Fruit fly (Drosophila melanogaster) whole organism, embryonic: ENCODE data around the gene Svil.
A peak's percentile ranks its signal among the peaks of the same experiment; 100 is the strongest.

Source experiments
- Atf-2 ChIP-seq: fragments of 200-800 bp; sonication (Bioruptor generic); optimal IDR thresholded peaks from 2 replicates; lab custom pipeline; 2016; ENCODE audit warnings: missing biosample characterization, missing genetic modification characterization
- CG10267 ChIP-seq: fragments of 200-800 bp; sonication (Bioruptor generic); optimal IDR thresholded peaks from 2 replicates; lab custom pipeline; 2018; ENCODE audit warnings: missing biosample characterization, mild to moderate bottlenecking, missing genetic modification characterization, moderate library complexity
- CG12236 ChIP-seq: fragments of 200-800 bp; sonication (Bioruptor generic); optimal IDR thresholded peaks from 2 replicates; lab custom pipeline; 2016; ENCODE audit warnings: missing biosample characterization, missing genetic modification characterization
- CG1233 ChIP-seq: fragments of 200-800 bp; sonication (Bioruptor generic); optimal IDR thresholded peaks from 4 replicates; lab custom pipeline; 2018; ENCODE audit warnings: missing biosample characterization, mild to moderate bottlenecking, missing genetic modification characterization
- CG13624 ChIP-seq: fragments of 200-800 bp; sonication (Bioruptor generic); optimal IDR thresholded peaks from 2 replicates; lab custom pipeline; 2016; ENCODE audit warnings: missing biosample characterization, missing genetic modification characterization
- CG17186 ChIP-seq: fragments of 200-800 bp; sonication (Bioruptor generic); optimal IDR thresholded peaks from 3 replicates; lab custom pipeline; 2017; ENCODE audit warnings: missing biosample characterization, missing genetic modification reagents, missing genetic modification characterization
- CG17359 ChIP-seq: fragments of 200-800 bp; sonication (Bioruptor generic); optimal IDR thresholded peaks from 3 replicates; lab custom pipeline; 2018; ENCODE audit warnings: missing biosample characterization, mild to moderate bottlenecking, missing genetic modification characterization, moderate library complexity
- CG17612 ChIP-seq: fragments of 200-800 bp; sonication (Bioruptor generic); IDR thresholded peaks from 2 replicates; pipeline ENCODE4 v1.3.6; 2022; ENCODE audit warnings: missing biosample characterization, missing genetic modification characterization
- CG32767 ChIP-seq: fragments of 200-800 bp; sonication (Bioruptor generic); IDR thresholded peaks from 2 replicates; pipeline ENCODE4 v1.3.6; 2022; ENCODE audit warnings: missing biosample characterization, missing genetic modification characterization
- CG34224 ChIP-seq: fragments of 200-800 bp; sonication (Bioruptor generic); IDR thresholded peaks from 3 replicates; pipeline ENCODE4 v1.3.6; 2022; ENCODE audit warnings: missing biosample characterization, missing genetic modification characterization; ENCODE audit not compliant: partially characterized antibody
- CG34376 ChIP-seq: fragments of 200-800 bp; sonication (Bioruptor generic); optimal IDR thresholded peaks from 2 replicates; lab custom pipeline; 2018; ENCODE audit warnings: missing biosample characterization, mild to moderate bottlenecking, missing genetic modification characterization
- CG4328 ChIP-seq: fragments of 200-800 bp; sonication (Bioruptor generic); optimal IDR thresholded peaks from 3 replicates; lab custom pipeline; 2017; ENCODE audit warnings: missing biosample characterization, missing genetic modification reagents, missing genetic modification characterization
- CG4404 ChIP-seq: fragments of 200-800 bp; sonication (Bioruptor generic); IDR thresholded peaks from 2 replicates; pipeline ENCODE4 v1.3.6; 2022; ENCODE audit warnings: missing biosample characterization, missing genetic modification characterization
- CG4707 ChIP-seq: fragments of 200-800 bp; sonication (Bioruptor generic); optimal IDR thresholded peaks from 2 replicates; lab custom pipeline; 2018; ENCODE audit warnings: missing biosample characterization, mild to moderate bottlenecking, missing genetic modification characterization, moderate library complexity
- CG5953 ChIP-seq: fragments of 200-800 bp; sonication (Bioruptor generic); IDR thresholded peaks from 2 replicates; pipeline ENCODE4 v1.3.6; 2022; ENCODE audit warnings: missing biosample characterization, missing genetic modification characterization
- CG6683 ChIP-seq: fragments of 200-800 bp; sonication (Bioruptor generic); optimal IDR thresholded peaks from 2 replicates; lab custom pipeline; 2017; ENCODE audit warnings: missing biosample characterization, mild to moderate bottlenecking, missing genetic modification characterization, missing genetic modification reagents
- CG6689 ChIP-seq: fragments of 200-800 bp; sonication (Bioruptor generic); IDR thresholded peaks from 2 replicates; pipeline ENCODE4 v1.3.6; 2022; ENCODE audit warnings: missing biosample characterization, missing genetic modification characterization
- CG7839 ChIP-seq: fragments of 200-800 bp; sonication (Bioruptor generic); optimal IDR thresholded peaks from 3 replicates; lab custom pipeline; 2018; ENCODE audit warnings: missing biosample characterization, mild to moderate bottlenecking, missing genetic modification characterization, moderate library complexity
- CG9727 ChIP-seq: fragments of 200-800 bp; sonication (Bioruptor generic); optimal IDR thresholded peaks from 3 replicates; lab custom pipeline; 2017; ENCODE audit warnings: missing biosample characterization, mild to moderate bottlenecking, missing genetic modification characterization
- Dbx ChIP-seq: fragments of 200-800 bp; sonication (Bioruptor generic); IDR thresholded peaks from 3 replicates; pipeline ENCODE4 v1.3.6; 2022; ENCODE audit warnings: missing biosample characterization, missing genetic modification characterization
- Eip74EF ChIP-seq, 2 experiments: fragments of 200-800 bp in 1 of 2; fragments of >200 bp in 1 of 2; sonication (Bioruptor generic) in 1 of 2; optimal IDR thresholded peaks; 2 replicates each; lab custom pipeline; 2017 to 2019; ENCODE audit warnings: missing biosample characterization in 2 of 2, missing genetic modification characterization in 2 of 2, mild to moderate bottlenecking in 1 of 2, moderate library complexity in 1 of 2
- Ets65A ChIP-seq: fragments of 200-800 bp; sonication (Bioruptor generic); peaks from one replicate; lab custom pipeline; 2016; ENCODE audit warnings: missing biosample characterization, missing genetic modification characterization
- Mrtf ChIP-seq: fragments of 200-800 bp; sonication (Bioruptor generic); IDR thresholded peaks from 3 replicates; pipeline ENCODE4 v1.3.6; 2022; ENCODE audit warnings: missing biosample characterization, missing genetic modification characterization
- NC2α ChIP-seq: fragments of 200-800 bp; sonication (Bioruptor generic); optimal IDR thresholded peaks from 2 replicates; lab custom pipeline; 2016; ENCODE audit warnings: missing biosample characterization, missing genetic modification characterization
- TFAM ChIP-seq: fragments of 200-800 bp; sonication (Bioruptor generic); optimal IDR thresholded peaks from 2 replicates; lab custom pipeline; 2017; ENCODE audit warnings: missing biosample characterization, missing genetic modification characterization, inconsistent platforms
- Taf1 ChIP-seq: fragments of 200-800 bp; sonication (Bioruptor generic); IDR thresholded peaks from 2 replicates; pipeline ENCODE4 v1.3.6; 2022; ENCODE audit warnings: missing biosample characterization, missing genetic modification characterization
- bbx ChIP-seq: fragments of 200-800 bp; sonication (Bioruptor generic); IDR thresholded peaks from 2 replicates; pipeline ENCODE4 v1.3.6; 2022; ENCODE audit warnings: missing biosample characterization, missing genetic modification characterization; ENCODE audit not compliant: partially characterized antibody
- cas ChIP-seq: fragments of 200-800 bp; sonication (Bioruptor generic); IDR thresholded peaks from 2 replicates; pipeline ENCODE4 v1.3.6; 2022; ENCODE audit warnings: missing biosample characterization, missing genetic modification characterization
- cato ChIP-seq: fragments of 200-800 bp; sonication (Bioruptor generic); optimal IDR thresholded peaks from 2 replicates; lab custom pipeline; 2016; ENCODE audit warnings: missing biosample characterization, missing genetic modification characterization, borderline replicate concordance
- chif ChIP-seq, 2 experiments: fragments of 200-800 bp; sonication (Bioruptor generic); optimal IDR thresholded peaks; 3 replicates each; lab custom pipeline; 2016; ENCODE audit warnings: missing biosample characterization in 2 of 2, missing genetic modification characterization in 2 of 2
- ci ChIP-seq: fragments of 200-800 bp; sonication (Bioruptor generic); IDR thresholded peaks from 3 replicates; pipeline ENCODE4 v1.3.6; 2022; ENCODE audit warnings: missing biosample characterization, missing genetic modification characterization
- crc ChIP-seq: fragments of 200-800 bp; sonication (Bioruptor generic); optimal IDR thresholded peaks from 2 replicates; lab custom pipeline; 2016; ENCODE audit warnings: missing biosample characterization, missing genetic modification characterization
- crp ChIP-seq, 2 experiments: fragments of 200-800 bp; sonication (Bioruptor generic); optimal IDR thresholded peaks; 2 replicates in 1 of 2; 3 replicates in 1 of 2; lab custom pipeline; 2017; ENCODE audit warnings: missing biosample characterization in 2 of 2, missing genetic modification characterization in 2 of 2, mild to moderate bottlenecking in 1 of 2, moderate library complexity in 1 of 2
- da ChIP-seq: fragments of 200-800 bp; sonication (Bioruptor generic); optimal IDR thresholded peaks from 2 replicates; lab custom pipeline; 2016; ENCODE audit warnings: missing biosample characterization, missing genetic modification characterization
- gem ChIP-seq: fragments of 200-800 bp; sonication (Bioruptor generic); optimal IDR thresholded peaks from 2 replicates; lab custom pipeline; 2019; ENCODE audit warnings: missing biosample characterization, mild to moderate bottlenecking, missing genetic modification characterization, moderate library complexity
- gsb ChIP-seq: fragments of 200-800 bp; sonication (Bioruptor generic); IDR thresholded peaks from 2 replicates; pipeline ENCODE4 v1.3.6; 2022; ENCODE audit warnings: missing biosample characterization, missing genetic modification characterization
- insv ChIP-seq, 2 experiments: fragments of 200-800 bp; sonication (Bioruptor generic); optimal IDR thresholded peaks; 3 replicates each; lab custom pipeline; 2016 to 2018; ENCODE audit warnings: missing biosample characterization in 2 of 2, missing genetic modification characterization in 2 of 2
- mld ChIP-seq: fragments of 200-800 bp; sonication (Bioruptor generic); IDR thresholded peaks from 3 replicates; pipeline ENCODE4 v1.3.6; 2022; ENCODE audit warnings: missing biosample characterization, missing genetic modification characterization; ENCODE audit not compliant: partially characterized antibody
- nau ChIP-seq: fragments of 200-800 bp; sonication (Bioruptor generic); optimal IDR thresholded peaks from 3 replicates; lab custom pipeline; 2017; ENCODE audit warnings: missing biosample characterization, mild to moderate bottlenecking, missing genetic modification characterization, missing genetic modification reagents
- onecut ChIP-seq: fragments of 200-800 bp; sonication (Bioruptor generic); IDR thresholded peaks from 2 replicates; pipeline ENCODE4 v1.3.6; 2022; ENCODE audit warnings: missing biosample characterization, missing genetic modification characterization
- pum ChIP-seq: fragments of 200-800 bp; sonication (Bioruptor generic); optimal IDR thresholded peaks from 2 replicates; lab custom pipeline; 2016; ENCODE audit warnings: missing biosample characterization, missing genetic modification characterization
- rib ChIP-seq: fragments of 200-800 bp; sonication (Bioruptor generic); IDR thresholded peaks from 2 replicates; pipeline ENCODE4 v1.3.6; 2022; ENCODE audit warnings: missing biosample characterization, missing genetic modification characterization
- sens ChIP-seq: fragments of 200-800 bp; sonication (Bioruptor generic); peaks from one replicate; lab custom pipeline; 2016; ENCODE audit warnings: missing biosample characterization, missing genetic modification characterization
- tgo ChIP-seq: fragments of 200-800 bp; sonication (Bioruptor generic); IDR thresholded peaks from 3 replicates; pipeline ENCODE4 v1.3.6; 2022; ENCODE audit warnings: missing biosample characterization, missing genetic modification characterization
- tna ChIP-seq: fragments of 200-800 bp; sonication (Bioruptor generic); IDR thresholded peaks from 2 replicates; pipeline ENCODE4 v1.3.6; 2022; ENCODE audit warnings: missing biosample characterization, missing genetic modification characterization; ENCODE audit not compliant: partially characterized antibody
- tup ChIP-seq: fragments of 200-800 bp; sonication (Bioruptor generic); optimal IDR thresholded peaks from 2 replicates; lab custom pipeline; 2016; ENCODE audit warnings: missing biosample characterization, mild to moderate bottlenecking, missing genetic modification characterization, moderate library complexity
- tx ChIP-seq: fragments of 200-800 bp; sonication (Bioruptor generic); optimal IDR thresholded peaks from 2 replicates; lab custom pipeline; 2016; ENCODE audit warnings: missing biosample characterization, missing genetic modification characterization
- unc-4 ChIP-seq: fragments of 200-800 bp; sonication (Bioruptor generic); IDR thresholded peaks from 2 replicates; pipeline ENCODE4 v1.3.6; 2022; ENCODE audit warnings: missing biosample characterization, missing genetic modification characterization; ENCODE audit not compliant: partially characterized antibody
- usp ChIP-seq: fragments of >200 bp; optimal IDR thresholded peaks from 2 replicates; lab custom pipeline; 2017; ENCODE audit warnings: missing biosample characterization, missing genetic modification characterization
- wdn ChIP-seq: fragments of 200-800 bp; sonication (Bioruptor generic); IDR thresholded peaks from 2 replicates; pipeline ENCODE4 v1.3.6; 2022; ENCODE audit warnings: missing biosample characterization, missing genetic modification characterization

Svil gene

dm6 chr3L:2475564-2476260 is 98.3 kb downstream of the Svil start, which contains the start of gene CG16762 (continued):
- TF ChIP-seq cas (no peak), CG12236 (peak; percentile 76), bbx (GFP tag; lab: Robert Waterston, UW) (no peak), rib (GFP tag; lab: Robert Waterston, UW) (peak; percentile 19; the same call in 1 of the 2 replicates), Eip74EF (GFP tag; optimal IDR thresholded peaks at IDR 0.05; lab: Kevin White, UChicago) (peak in 1 of 2 experiments; percentile 74), gem (tag; lab: Kevin White, UChicago) (peak; percentile 52), CG10267 (tag; lab: Kevin White, UChicago) (peak; percentile 8), crc (peak; percentile 5), sens (peak; percentile 94), nau (GFP tag; lab: Kevin White, UChicago) (peak; percentile 85), cato (GFP tag; lab: Kevin White, UChicago) (no peak), CG4404 (GFP tag; lab: Robert Waterston, UW) (no peak), mld (no peak), Mrtf (GFP tag; lab: Robert Waterston, UW) (no peak), unc-4 (GFP tag; lab: Robert Waterston, UW) (no peak), Atf-2 (GFP tag; lab: Kevin White, UChicago) (no peak), NC2α (no peak), CG6689 (GFP tag; lab: Robert Waterston, UW) (no peak), onecut (0 out of 2 replicates have a peak, but pooled peaks have one; percentile 14), CG4707 (GFP tag; lab: Kevin White, UChicago) (peak; percentile 71), tup (GFP tag; lab: Kevin White, UChicago) (peak; percentile 29), Dbx (GFP tag; lab: Robert Waterston, UW) (no peak), CG5953 (0 out of 2 replicates have a peak, but pooled peaks have one; percentile 15), Taf1 (no peak), CG34224 (GFP tag; lab: Robert Waterston, UW) (no peak), CG17359 (peak; percentile 81), tgo (GFP tag; lab: Robert Waterston, UW) (no peak), CG17612 (no peak), CG17186 (GFP tag; lab: Kevin White, UChicago) (peak; percentile 50), crp (GFP tag; optimal IDR thresholded peaks at IDR 0.05; lab: Kevin White, UChicago) (no peak), wdn (GFP tag; lab: Robert Waterston, UW) (no peak), ci (GFP tag; lab: Robert Waterston, UW) (peak; percentile 76; the same call in 2 of the 3 replicates), chif (GFP tag; optimal IDR thresholded peaks at IDR 0.05; lab: Kevin White, UChicago) (peak; percentile 39 to 70), TFAM (GFP tag; lab: Kevin White, UChicago) (peak; percentile 19), insv (GFP tag; optimal IDR thresholded peaks at IDR 0.05; lab: Kevin White, UChicago) (no peak), da (GFP tag; lab: Kevin White, UChicago) (no peak), CG9727 (GFP tag; lab: Kevin White, UChicago) (peak; percentile 65), CG6683 (GFP tag; lab: Kevin White, UChicago) (peak; percentile 40), tna (no peak), CG1233 (peak; percentile 74), usp (GFP tag; lab: Kevin White, UChicago) (no peak), CG13624 (GFP tag; lab: Kevin White, UChicago) (no peak), tx (GFP tag; lab: Kevin White, UChicago) (no peak), CG7839 (tag; lab: Kevin White, UChicago) (peak; percentile 43), CG32767 (GFP tag; lab: Robert Waterston, UW) (no peak), Ets65A (no peak), CG34376 (GFP tag; lab: Kevin White, UChicago) (no peak), CG4328 (peak; percentile 23), pum (no peak), gsb (GFP tag; lab: Robert Waterston, UW) (no peak)
